Fruit fly (Drosophila melanogaster): ENCODE results near the gene CG7110.

DNA sequence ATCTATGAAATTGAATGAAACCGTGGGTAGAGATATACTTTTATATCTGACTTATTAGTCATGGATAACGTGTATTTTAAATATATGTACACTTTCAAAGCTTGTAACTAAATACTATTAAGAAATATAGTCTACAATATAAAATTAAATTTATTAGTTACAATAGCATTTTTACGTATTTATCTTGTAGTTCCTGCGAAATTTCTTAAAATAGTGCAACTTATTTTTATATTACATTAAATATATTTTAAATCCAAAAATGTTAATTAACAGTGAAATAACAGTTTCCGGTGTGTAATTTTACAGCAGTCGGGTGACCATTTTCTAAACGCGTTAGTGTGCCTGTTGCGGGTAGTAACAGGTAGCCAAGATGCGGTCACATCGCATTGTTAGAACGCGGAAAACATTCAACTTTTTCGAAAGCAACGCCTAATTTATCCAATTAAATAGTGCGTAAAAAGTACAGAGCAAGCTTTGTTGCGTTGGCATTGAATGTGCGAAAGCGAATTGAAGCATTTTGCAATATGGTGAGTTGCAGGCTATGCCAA lies at the start of gene CG7110, which contains the start of gene CG10859:
- no peak for TF ChIP-seq CG15710 (tag; optimal IDR thresholded peaks at IDR 0.05)
- TF ChIP-seq EcR (GFP tag; optimal IDR thresholded peaks at IDR 0.05) = no peak
- TF ChIP-seq CG14655 (GFP tag; optimal IDR thresholded peaks at IDR 0.05) = no peak
- no peak for TF ChIP-seq CG32121 (GFP tag; IDR thresholded peaks at IDR 0.05)
- TF ChIP-seq CG8301 (tag; optimal IDR thresholded peaks at IDR 0.05) = no peak
- no peak for TF ChIP-seq CG10348 (GFP tag; IDR thresholded peaks at IDR 0.05)
- peak; percentile 49 for TF ChIP-seq Snoo (tag; optimal IDR thresholded peaks at IDR 0.05)
- TF ChIP-seq rn (GFP tag; IDR thresholded peaks at IDR 0.05) = no peak
- no peak for TF ChIP-seq fd96Ca (GFP tag; IDR thresholded peaks at IDR 0.05)
- no peak for TF ChIP-seq Ets98B (GFP tag; IDR thresholded peaks at IDR 0.05)
- TF ChIP-seq CG13204 (GFP tag; optimal IDR thresholded peaks at IDR 0.05) = no peak
- peak; percentile 10 for TF ChIP-seq CG34367 (tag; optimal IDR thresholded peaks at IDR 0.05)
- TF ChIP-seq CG8159 (tag; optimal IDR thresholded peaks at IDR 0.05) = no peak
